Fruit fly (Drosophila melanogaster) whole organism, embryonic: ENCODE results near the gene CG1801.

Experiments used
- Abd-B ChIP-seq: fragments of 200-800 bp; sonication (Bioruptor generic); optimal IDR thresholded peaks from 2 replicates; lab custom pipeline; 2018; ENCODE audit warnings: missing biosample characterization, mild to moderate bottlenecking, missing genetic modification characterization, moderate library complexity
- Blimp-1 ChIP-seq: fragments of 200-800 bp; sonication (Bioruptor generic); optimal IDR thresholded peaks from 3 replicates; lab custom pipeline; 2018; ENCODE audit warnings: missing biosample characterization, missing genetic modification characterization, mild to moderate bottlenecking, moderate library complexity, missing genetic modification reagents
- CG7786 ChIP-seq: fragments of 200-800 bp; sonication (Bioruptor generic); optimal IDR thresholded peaks from 2 replicates; lab custom pipeline; 2016; ENCODE audit warnings: missing biosample characterization, missing genetic modification characterization
- CG8281 ChIP-seq: fragments of 200-800 bp; sonication (Bioruptor generic); optimal IDR thresholded peaks from 2 replicates; lab custom pipeline; 2018; ENCODE audit warnings: missing biosample characterization, mild to moderate bottlenecking, missing genetic modification characterization, moderate library complexity
- Hmx ChIP-seq: fragments of 200-800 bp; sonication (Bioruptor generic); optimal IDR thresholded peaks from 2 replicates; lab custom pipeline; 2016; ENCODE audit warnings: missing biosample characterization, missing genetic modification characterization
- chm ChIP-seq: fragments of 200-800 bp; sonication (Bioruptor generic); IDR thresholded peaks from 2 replicates; pipeline ENCODE4 v1.3.6; 2022; ENCODE audit warnings: missing biosample characterization, missing genetic modification characterization
- dmrt11E ChIP-seq: fragments of 200-800 bp; sonication (Bioruptor generic); optimal IDR thresholded peaks from 3 replicates; lab custom pipeline; 2018; ENCODE audit warnings: missing biosample characterization, mild to moderate bottlenecking, missing genetic modification characterization, moderate library complexity
- jing ChIP-seq: fragments of 200-800 bp; sonication (Bioruptor generic); optimal IDR thresholded peaks from 2 replicates; lab custom pipeline; 2018; ENCODE audit warnings: missing biosample characterization, mild to moderate bottlenecking, missing genetic modification characterization
- run ChIP-seq: fragments of 200-800 bp; sonication (Bioruptor generic); optimal IDR thresholded peaks from 3 replicates; lab custom pipeline; 2018; ENCODE audit warnings: missing biosample characterization, mild to moderate bottlenecking, missing genetic modification characterization

- TF ChIP-seq CG8281 (tag; lab: Kevin White, UChicago) = no peak
- TF ChIP-seq run (tag; lab: Kevin White, UChicago) = no peak
- TF ChIP-seq jing (GFP tag; lab: Kevin White, UChicago) = no peak
- TF ChIP-seq Blimp-1 = no peak
- no peak for TF ChIP-seq CG7786
- TF ChIP-seq Abd-B (GFP tag; lab: Kevin White, UChicago) = no peak
- TF ChIP-seq Hmx (GFP tag; lab: Kevin White, UChicago) = no peak
- no peak for TF ChIP-seq dmrt11E
- no peak for TF ChIP-seq chm (GFP tag; lab: Robert Waterston, UW)
Measured at dm6 chrX:21322289-21322981, 5.1 kb upstream of the CG1801 start.
